Worm (Caenorhabditis elegans) whole organism, L1 larva: ENCODE measurements around the gene ttn-1.

Experiments
- F16B12.6 ChIP-seq: fragments of 150-350 bp; optimal IDR thresholded peaks from 2 replicates; lab custom pipeline; 2014; ENCODE audit warnings: missing biosample characterization, missing genetic modification characterization
- alr-1 ChIP-seq: fragments of 200-800 bp; sonication (Bioruptor generic); optimal IDR thresholded peaks from 2 replicates; lab custom pipeline; 2018; ENCODE audit warnings: borderline replicate concordance, mild to moderate bottlenecking, missing genetic modification characterization, missing compliant biosample characterization
- ama-1 ChIP-seq: fragments of 150-350 bp; optimal IDR thresholded peaks from 2 replicates; lab custom pipeline; 2014
- ceh-82 ChIP-seq, 3 experiments: fragments of 150-350 bp in 1 of 3; sonication (generic microtip) in 2 of 3; optimal IDR thresholded peaks; 2 replicates each; lab custom pipeline; 2014 to 2017; ENCODE audit warnings: missing biosample characterization in 3 of 3, missing genetic modification characterization in 3 of 3
- ces-1 ChIP-seq: fragments of 150-350 bp; optimal IDR thresholded peaks from 2 replicates; lab custom pipeline; 2014; ENCODE audit warnings: missing biosample characterization, missing genetic modification reagents, missing genetic modification characterization
- efl-1 ChIP-seq, 4 experiments: fragments of 150-350 bp; optimal IDR thresholded peaks in 3 of 4; peaks in 1 of 4; 1 replicate in 1 of 4; 2 replicates in 3 of 4; lab custom pipeline; 2014; ENCODE audit warnings: missing biosample characterization in 2 of 4, missing genetic modification characterization in 2 of 4, missing genetic modification reagents in 2 of 4
- efl-3 ChIP-seq: fragments of 200-800 bp; sonication (Bioruptor generic); optimal IDR thresholded peaks from 2 replicates; lab custom pipeline; 2018; ENCODE audit warnings: mild to moderate bottlenecking, missing genetic modification characterization, missing compliant biosample characterization
- egl-13 ChIP-seq: sonication (generic microtip); optimal IDR thresholded peaks from 2 replicates; lab custom pipeline; 2016; ENCODE audit warnings: missing genotype, missing genetic modification reagents, missing genetic modification characterization, missing compliant biosample characterization
- egl-27 ChIP-seq, 2 experiments: fragments of 150-350 bp in 1 of 2; sonication (generic microtip); optimal IDR thresholded peaks; 3 replicates each; lab custom pipeline; 2017 to 2018; ENCODE audit warnings: missing biosample characterization in 2 of 2, missing genetic modification characterization in 2 of 2, missing genetic modification reagents in 2 of 2
- elt-2 ChIP-seq: sonication (generic microtip); optimal IDR thresholded peaks from 2 replicates; lab custom pipeline; 2016; ENCODE audit warnings: missing genetic modification characterization, mild to moderate bottlenecking, inconsistent platforms, missing compliant biosample characterization, missing genetic modification reagents
- elt-3 ChIP-seq, 6 experiments: fragments of 150-350 bp in 1 of 6; sonication (generic microtip); optimal IDR thresholded peaks; 2 replicates each; lab custom pipeline; 2017 to 2018; ENCODE audit warnings: missing biosample characterization in 6 of 6, missing genetic modification characterization in 6 of 6, inconsistent platforms in 1 of 6
- fkh-10 ChIP-seq: sonication (generic microtip); optimal IDR thresholded peaks from 2 replicates; lab custom pipeline; 2017; ENCODE audit warnings: missing biosample characterization, missing genetic modification reagents, missing genetic modification characterization
- fkh-8 ChIP-seq: sonication (generic microtip); optimal IDR thresholded peaks from 2 replicates; lab custom pipeline; 2016; ENCODE audit warnings: mild to moderate bottlenecking, missing genetic modification characterization, missing compliant biosample characterization
- grh-1 ChIP-seq: fragments of 200-800 bp; sonication (Bioruptor generic); IDR thresholded peaks from 2 replicates; pipeline ENCODE4 v1.3.6; 2022; ENCODE audit warnings: missing genetic modification reagents, missing genetic modification characterization, missing compliant biosample characterization
- hlh-17 ChIP-seq: fragments of 200-800 bp; sonication (Bioruptor generic); optimal IDR thresholded peaks from 2 replicates; lab custom pipeline; 2018; ENCODE audit warnings: missing genetic modification characterization, mild to moderate bottlenecking, missing compliant biosample characterization, moderate library complexity, borderline replicate concordance
- hlh-4 ChIP-seq: sonication (generic microtip); optimal IDR thresholded peaks from 2 replicates; lab custom pipeline; 2016; ENCODE audit warnings: mild to moderate bottlenecking, missing genetic modification characterization, missing compliant biosample characterization
- lin-15B ChIP-seq: fragments of 150-350 bp; sonication (generic microtip); optimal IDR thresholded peaks from 3 replicates; lab custom pipeline; 2014; ENCODE audit warnings: missing biosample characterization, missing genetic modification characterization
- lin-35 ChIP-seq, 2 experiments: fragments of 150-350 bp; optimal IDR thresholded peaks; 2 replicates each; lab custom pipeline; 2014; ENCODE audit warnings: missing biosample characterization in 2 of 2, missing genetic modification characterization in 2 of 2, missing genetic modification reagents in 2 of 2
- lir-3 ChIP-seq: sonication (generic microtip); optimal IDR thresholded peaks from 2 replicates; lab custom pipeline; 2016; ENCODE audit warnings: mild to moderate bottlenecking, missing genetic modification characterization, moderate library complexity, missing compliant biosample characterization; ENCODE audit not compliant: poor library complexity
- lsy-2 ChIP-seq, 2 experiments: fragments of 150-350 bp; optimal IDR thresholded peaks; 2 replicates each; lab custom pipeline; 2014; ENCODE audit warnings: missing biosample characterization in 2 of 2, missing genetic modification characterization in 2 of 2
- mab-9 ChIP-seq: fragments of 200-800 bp; sonication (Bioruptor generic); IDR thresholded peaks from 2 replicates; pipeline ENCODE4 v1.3.6; 2022; ENCODE audit warnings: missing genetic modification reagents, missing genetic modification characterization, missing compliant biosample characterization
- nhr-11 ChIP-seq: fragments of 150-350 bp; optimal IDR thresholded peaks from 2 replicates; lab custom pipeline; 2014; ENCODE audit warnings: missing biosample characterization, missing genetic modification characterization
- nhr-19 ChIP-seq: fragments of 200-800 bp; sonication (Bioruptor generic); conservative IDR thresholded peaks from 2 replicates; pipeline ENCODE4 v1.3.6; 2022; ENCODE audit warnings: missing genetic modification characterization, missing compliant biosample characterization
- nhr-20 ChIP-seq: sonication (generic microtip); optimal IDR thresholded peaks from 2 replicates; lab custom pipeline; 2016; ENCODE audit warnings: mild to moderate bottlenecking, missing genetic modification characterization, missing compliant biosample characterization
- nhr-237 ChIP-seq: fragments of 150-350 bp; optimal IDR thresholded peaks from 2 replicates; lab custom pipeline; 2014; ENCODE audit warnings: missing biosample characterization, missing genetic modification characterization
- nhr-28 ChIP-seq: fragments of 150-350 bp; optimal IDR thresholded peaks from 2 replicates; lab custom pipeline; 2014; ENCODE audit warnings: missing biosample characterization, missing genetic modification characterization
- nhr-47 ChIP-seq: sonication (generic microtip); optimal IDR thresholded peaks from 2 replicates; lab custom pipeline; 2016; ENCODE audit warnings: mild to moderate bottlenecking, missing genetic modification characterization, moderate library complexity, missing compliant biosample characterization
- nhr-71 ChIP-seq: sonication (generic microtip); optimal IDR thresholded peaks from 2 replicates; lab custom pipeline; 2016; ENCODE audit warnings: mild to moderate bottlenecking, missing genetic modification characterization, moderate library complexity, missing compliant biosample characterization
- nhr-76 ChIP-seq: sonication (generic microtip); optimal IDR thresholded peaks from 2 replicates; lab custom pipeline; 2017; ENCODE audit warnings: missing biosample characterization, missing genetic modification characterization
- nhr-85 ChIP-seq: sonication (generic microtip); peaks from one replicate; lab custom pipeline; 2016; ENCODE audit warnings: missing genetic modification characterization, inconsistent platforms, missing compliant biosample characterization
- pag-3 ChIP-seq: sonication (generic microtip); optimal IDR thresholded peaks from 2 replicates; lab custom pipeline; 2017; ENCODE audit warnings: missing genetic modification characterization, mild to moderate bottlenecking, missing compliant biosample characterization, antibody characterized with exemption, borderline replicate concordance; ENCODE audit not compliant: insufficient read depth
- pax-3 ChIP-seq: fragments of 200-800 bp; sonication (Bioruptor generic); optimal IDR thresholded peaks from 2 replicates; lab custom pipeline; 2018; ENCODE audit warnings: mild to moderate bottlenecking, missing genetic modification characterization, moderate library complexity, missing compliant biosample characterization
- pqm-1 ChIP-seq: sonication (generic microtip); optimal IDR thresholded peaks from 3 replicates; lab custom pipeline; 2017; ENCODE audit warnings: missing biosample characterization, missing genetic modification characterization
- rnt-1 ChIP-seq: sonication (generic microtip); optimal IDR thresholded peaks from 2 replicates; lab custom pipeline; 2016; ENCODE audit warnings: mild to moderate bottlenecking, missing genetic modification characterization, moderate library complexity, missing compliant biosample characterization
- skn-1 ChIP-seq: fragments of 150-350 bp; optimal IDR thresholded peaks from 2 replicates; lab custom pipeline; 2014; ENCODE audit warnings: missing biosample characterization, missing genetic modification characterization
- snpc-4 ChIP-seq: fragments of 150-350 bp; optimal IDR thresholded peaks from 2 replicates; lab custom pipeline; 2014; ENCODE audit warnings: missing biosample characterization, missing genetic modification characterization
- snu-23 ChIP-seq: sonication (generic microtip); optimal IDR thresholded peaks from 2 replicates; lab custom pipeline; 2016; ENCODE audit warnings: missing genetic modification characterization, missing compliant biosample characterization
- swsn-7 ChIP-seq: sonication (generic microtip); optimal IDR thresholded peaks from 2 replicates; lab custom pipeline; 2016; ENCODE audit warnings: missing genetic modification characterization, missing compliant biosample characterization
- tbx-2 ChIP-seq: sonication (generic microtip); optimal IDR thresholded peaks from 2 replicates; lab custom pipeline; 2016; ENCODE audit warnings: missing genetic modification characterization, missing compliant biosample characterization
- unc-130 ChIP-seq: fragments of 150-350 bp; optimal IDR thresholded peaks from 2 replicates; lab custom pipeline; 2017; ENCODE audit warnings: missing biosample characterization, missing genetic modification characterization, inconsistent platforms
- unc-62 ChIP-seq: fragments of 150-350 bp; optimal IDR thresholded peaks from 2 replicates; lab custom pipeline; 2014; ENCODE audit warnings: missing biosample characterization, missing genetic modification reagents, missing genetic modification characterization
- unc-86 ChIP-seq: sonication (generic microtip); optimal IDR thresholded peaks from 2 replicates; lab custom pipeline; 2016; ENCODE audit warnings: missing genetic modification characterization, missing compliant biosample characterization
- unc-98 ChIP-seq: fragments of 200-800 bp; sonication (Bioruptor generic); IDR thresholded peaks from 2 replicates; pipeline ENCODE4 v1.3.6; 2022; ENCODE audit warnings: missing genetic modification characterization, missing compliant biosample characterization
- vab-15 ChIP-seq: sonication (generic microtip); optimal IDR thresholded peaks from 2 replicates; lab custom pipeline; 2017; ENCODE audit warnings: missing genotype, mild to moderate bottlenecking, missing genetic modification characterization, missing compliant biosample characterization
- xbp-1 ChIP-seq: sonication (generic microtip); optimal IDR thresholded peaks from 2 replicates; lab custom pipeline; 2016; ENCODE audit warnings: missing genetic modification characterization, missing compliant biosample characterization
- zag-1 ChIP-seq: fragments of 150-350 bp; optimal IDR thresholded peaks from 2 replicates; lab custom pipeline; 2014; ENCODE audit warnings: missing biosample characterization, missing genetic modification characterization
- zip-4 ChIP-seq: fragments of 200-800 bp; sonication (Bioruptor generic); optimal IDR thresholded peaks from 2 replicates; lab custom pipeline; 2018; ENCODE audit warnings: mild to moderate bottlenecking, missing genetic modification characterization, moderate library complexity, missing compliant biosample characterization
- ztf-11 ChIP-seq, 2 experiments: sonication (generic microtip); optimal IDR thresholded peaks; 2 replicates each; lab custom pipeline; 2016 to 2017; ENCODE audit warnings: missing genetic modification characterization in 2 of 2, missing biosample characterization in 1 of 2, missing compliant biosample characterization in 1 of 2

Gene ttn-1

ce11 chrV:6228920-6229456, 26.6 kb upstream of the ttn-1 start (continued):
- TF ChIP-seq ama-1 (lab: Kevin White, UChicago) = peak; percentile 44
- peak; percentile 80 for TF ChIP-seq nhr-85
- TF ChIP-seq ceh-82 (tag; optimal IDR thresholded peaks at IDR 0.05; lab: Kevin White, UChicago) = peak in 1 of 3 experiments; percentile 4
- TF ChIP-seq pax-3 (tag; lab: Kevin White, UChicago) = no peak

ce11 chrV:6228400-6228895, 26.0 kb upstream of the ttn-1 start:
- no peak for TF ChIP-seq nhr-28 (tag; lab: Kevin White, UChicago)
- no peak for TF ChIP-seq unc-130 (tag; lab: Kevin White, UChicago)
- TF ChIP-seq hlh-4 = no peak
- peak; percentile 61 for TF ChIP-seq nhr-20 (tag; lab: Kevin White, UChicago)
- no peak for TF ChIP-seq lir-3 (tag; lab: Kevin White, UChicago)
- TF ChIP-seq elt-3 (tag; optimal IDR thresholded peaks at IDR 0.05; lab: Kevin White, UChicago) = peak in 2 of 6 experiments; percentile 11 to 46
- TF ChIP-seq pqm-1 (tag; lab: Kevin White, UChicago) = no peak
- TF ChIP-seq snpc-4 (tag; lab: Kevin White, UChicago) = no peak
- peak in 1 of 2 experiments; percentile 61 for TF ChIP-seq ztf-11 (tag; optimal IDR thresholded peaks at IDR 0.05; lab: Kevin White, UChicago)
- no peak for TF ChIP-seq unc-62
- peak; percentile 19 for TF ChIP-seq xbp-1 (tag; lab: Kevin White, UChicago)
- TF ChIP-seq snu-23 = peak; percentile 61
- no peak for TF ChIP-seq fkh-8 (tag; lab: Kevin White, UChicago)
- TF ChIP-seq efl-3 (GFP tag; lab: Kevin White, UChicago) = no peak
- peak; percentile 20 for TF ChIP-seq nhr-11
- no peak for TF ChIP-seq vab-15 (tag; lab: Kevin White, UChicago)
- TF ChIP-seq egl-27 (tag; optimal IDR thresholded peaks at IDR 0.05; lab: Kevin White, UChicago) = no peak
- TF ChIP-seq mab-9 = peak; percentile 46; the same call in 1 of the 2 replicates
- peak; percentile 36 for TF ChIP-seq swsn-7 (tag; lab: Kevin White, UChicago)
- no peak for TF ChIP-seq zip-4 (GFP tag; lab: Kevin White, UChicago)
- no peak for TF ChIP-seq ces-1
- peak in 1 of 2 experiments; percentile 27 for TF ChIP-seq lin-35 (GFP tag; optimal IDR thresholded peaks at IDR 0.05; lab: Kevin White, UChicago)
- no peak for TF ChIP-seq unc-98
- no peak for TF ChIP-seq alr-1 (tag; lab: Kevin White, UChicago)
- TF ChIP-seq egl-13 (tag; lab: Kevin White, UChicago) = no peak
- peak; percentile 33 for TF ChIP-seq zag-1
- TF ChIP-seq lin-15B (tag; lab: Kevin White, UChicago) = no peak
- no peak for TF ChIP-seq F16B12.6 (tag; lab: Kevin White, UChicago)
- no peak for TF ChIP-seq fkh-10 (GFP tag; lab: Kevin White, UChicago)
- peak; percentile 78 for TF ChIP-seq nhr-71 (tag; lab: Kevin White, UChicago)
- peak; percentile 91 for TF ChIP-seq nhr-85
- peak; percentile 67 for TF ChIP-seq tbx-2 (tag; lab: Kevin White, UChicago)
- peak; percentile 66 for TF ChIP-seq pag-3 (tag; lab: Kevin White, UChicago)
- peak; percentile 88 for TF ChIP-seq ama-1 (lab: Kevin White, UChicago)
- peak; percentile 36 for TF ChIP-seq rnt-1 (tag; lab: Kevin White, UChicago)
- peak; percentile 36 for TF ChIP-seq nhr-19
- TF ChIP-seq nhr-47 = peak; percentile 16
- no peak for TF ChIP-seq nhr-76 (tag; lab: Kevin White, UChicago)
- TF ChIP-seq lsy-2 (tag; optimal IDR thresholded peaks at IDR 0.05; lab: Kevin White, UChicago) = peak; percentile 32 to 65
- TF ChIP-seq grh-1 (GFP tag; lab: Robert Waterston, UW) = peak; percentile 52; the same call in 1 of the 2 replicates
- TF ChIP-seq efl-1 (optimal IDR thresholded peaks at IDR 0.05; lab: Kevin White, UChicago) = peak in 1 of 2 experiments; percentile 7
- TF ChIP-seq efl-1 (GFP tag; optimal IDR thresholded peaks at IDR 0.05 in 1 of 2; lab: Kevin White, UChicago) = peak; percentile 14 to 93
- no peak for TF ChIP-seq hlh-17 (GFP tag; lab: Kevin White, UChicago)
- peak; percentile 42 for TF ChIP-seq unc-86
- TF ChIP-seq skn-1 (tag; lab: Kevin White, UChicago) = peak; percentile 36
- no peak for TF ChIP-seq nhr-237 (tag; lab: Kevin White, UChicago)
- peak; percentile 5 for TF ChIP-seq elt-2 (tag; lab: Kevin White, UChicago)
